Worm (Caenorhabditis elegans) whole organism, L4 larva: ENCODE results near the gene tag-151.
A peak's percentile ranks its signal among the peaks of the same experiment; 100 is the strongest.

ENCODE experiments used
- D1046.2 ChIP-seq: fragments of 200-800 bp; sonication (Bioruptor generic); IDR thresholded peaks from 2 replicates; pipeline ENCODE4 v1.3.6; 2022; ENCODE audit warnings: missing genetic modification characterization, missing compliant biosample characterization
- F44E2.7 ChIP-seq: fragments of 200-800 bp; sonication (Bioruptor generic); IDR thresholded peaks from 2 replicates; pipeline ENCODE4 v2.1.2; 2022; ENCODE audit warnings: missing genetic modification characterization, missing compliant biosample characterization
- F49E8.2 ChIP-seq: sonication (generic microtip); optimal IDR thresholded peaks from 2 replicates; lab custom pipeline; 2016; ENCODE audit warnings: missing compliant biosample characterization, mild to moderate bottlenecking, missing genetic modification characterization, borderline replicate concordance
- Y48G9A.11 ChIP-seq: fragments of 200-800 bp; sonication (Bioruptor generic); IDR thresholded peaks from 2 replicates; pipeline ENCODE4 v1.3.6; 2022; ENCODE audit warnings: missing genetic modification reagents, missing genetic modification characterization, missing compliant biosample characterization
- Y5F2A.4 ChIP-seq: fragments of 200-800 bp; sonication (Bioruptor generic); optimal IDR thresholded peaks from 2 replicates; lab custom pipeline; 2018; ENCODE audit warnings: mild to moderate bottlenecking, missing genetic modification characterization, missing compliant biosample characterization
- Y75B8A.6 ChIP-seq: fragments of 200-800 bp; sonication (Bioruptor generic); IDR thresholded peaks from 2 replicates; pipeline ENCODE4 v1.3.6; 2022; ENCODE audit warnings: missing genetic modification reagents, missing genetic modification characterization, missing compliant biosample characterization
- ZK546.5 ChIP-seq, 2 experiments: sonication (generic microtip); optimal IDR thresholded peaks; 2 replicates each; lab custom pipeline; 2017; ENCODE audit warnings: missing biosample characterization in 2 of 2, missing genetic modification characterization in 2 of 2
- aly-2 ChIP-seq: sonication (generic microtip); optimal IDR thresholded peaks from 2 replicates; lab custom pipeline; 2018; ENCODE audit warnings: missing biosample characterization, missing genetic modification characterization
- ama-1 ChIP-seq: fragments of 150-350 bp; optimal IDR thresholded peaks from 2 replicates; lab custom pipeline; 2014; ENCODE audit warnings: inconsistent platforms, mixed read lengths
- attf-4 ChIP-seq: sonication (generic microtip); optimal IDR thresholded peaks from 3 replicates; lab custom pipeline; 2017; ENCODE audit warnings: missing biosample characterization, missing genetic modification characterization
- ceh-28 ChIP-seq: fragments of 150-350 bp; optimal IDR thresholded peaks from 2 replicates; lab custom pipeline; 2014; ENCODE audit warnings: missing biosample characterization, missing genetic modification reagents, missing genetic modification characterization
- ceh-62 ChIP-seq: sonication (generic microtip); optimal IDR thresholded peaks from 2 replicates; lab custom pipeline; 2017; ENCODE audit warnings: missing biosample characterization, missing genetic modification characterization
- daf-16 ChIP-seq, 3 experiments: sonication (generic microtip); optimal IDR thresholded peaks; 2 replicates each; lab custom pipeline; 2016 to 2017; ENCODE audit warnings: missing genetic modification characterization in 3 of 3, missing genetic modification reagents in 3 of 3, mild to moderate bottlenecking in 2 of 3, missing compliant biosample characterization in 2 of 3, missing biosample characterization in 1 of 3, moderate library complexity in 1 of 3
- daf-8 ChIP-seq: fragments of 200-800 bp; sonication (Bioruptor generic); IDR thresholded peaks from 2 replicates; pipeline ENCODE4 v1.3.6; 2022; ENCODE audit warnings: missing genetic modification characterization, missing compliant biosample characterization
- dmd-9 ChIP-seq: fragments of 200-800 bp; sonication (Bioruptor generic); IDR thresholded peaks from 2 replicates; pipeline ENCODE4 v1.3.6; 2022; ENCODE audit warnings: missing genetic modification reagents, missing genetic modification characterization, missing compliant biosample characterization
- egl-43 ChIP-seq: fragments of 200-800 bp; sonication (Bioruptor generic); IDR thresholded peaks from 2 replicates; pipeline ENCODE4 v1.3.6; 2022; ENCODE audit warnings: missing genetic modification reagents, missing genetic modification characterization, missing compliant biosample characterization
- fkh-10 ChIP-seq: fragments of 150-350 bp; optimal IDR thresholded peaks from 2 replicates; lab custom pipeline; 2014; ENCODE audit warnings: missing biosample characterization, missing genetic modification reagents, missing genetic modification characterization
- hif-1 ChIP-seq, 2 experiments: sonication (generic microtip); optimal IDR thresholded peaks; 2 replicates each; lab custom pipeline; 2016 to 2017; ENCODE audit warnings: missing compliant biosample characterization in 2 of 2, missing genetic modification characterization in 2 of 2, missing genetic modification reagents in 2 of 2, missing genotype in 2 of 2, mild to moderate bottlenecking in 1 of 2
- jun-1 ChIP-seq: fragments of 150-350 bp; optimal IDR thresholded peaks from 2 replicates; lab custom pipeline; 2014; ENCODE audit warnings: missing biosample characterization, missing genetic modification reagents, missing genetic modification characterization
- lim-7 ChIP-seq: fragments of 200-800 bp; sonication (Bioruptor generic); IDR thresholded peaks from 2 replicates; pipeline ENCODE4 v1.3.6; 2022; ENCODE audit warnings: missing genetic modification characterization, missing compliant biosample characterization
- lin-1 ChIP-seq: fragments of 200-800 bp; sonication (Bioruptor generic); IDR thresholded peaks from 2 replicates; pipeline ENCODE4 v1.3.6; 2022; ENCODE audit warnings: missing genetic modification reagents, missing genetic modification characterization, missing compliant biosample characterization
- lin-15B ChIP-seq: fragments of 150-350 bp; sonication (generic microtip); optimal IDR thresholded peaks from 3 replicates; lab custom pipeline; 2014; ENCODE audit warnings: missing biosample characterization, missing genetic modification characterization
- lin-38 ChIP-seq: fragments of 200-800 bp; sonication (Bioruptor generic); IDR thresholded peaks from 2 replicates; pipeline ENCODE4 v1.3.6; 2022; ENCODE audit warnings: missing genetic modification reagents, missing genetic modification characterization, missing compliant biosample characterization
- lir-3 ChIP-seq: sonication (generic microtip); optimal IDR thresholded peaks from 2 replicates; lab custom pipeline; 2016; ENCODE audit warnings: mild to moderate bottlenecking, missing genetic modification characterization, missing compliant biosample characterization
- madf-5 ChIP-seq, 2 experiments: fragments of 200-800 bp; sonication (Bioruptor generic); IDR thresholded peaks; 2 replicates each; pipeline ENCODE4 v1.3.6; 2022; ENCODE audit warnings: missing compliant biosample characterization in 2 of 2, missing genetic modification characterization in 2 of 2
- madf-9 ChIP-seq: fragments of 200-800 bp; sonication (Bioruptor generic); conservative IDR thresholded peaks from 2 replicates; pipeline ENCODE4 v1.3.6; 2022; ENCODE audit warnings: missing genetic modification reagents, missing genetic modification characterization, missing compliant biosample characterization
- mdl-1 ChIP-seq, 2 experiments: fragments of 150-350 bp in 1 of 2; sonication (generic microtip) in 1 of 2; optimal IDR thresholded peaks; 2 replicates each; lab custom pipeline; 2014 to 2017; ENCODE audit warnings: missing biosample characterization in 2 of 2, missing genetic modification characterization in 2 of 2
- mep-1 ChIP-seq: fragments of 150-350 bp; sonication (generic microtip); optimal IDR thresholded peaks from 3 replicates; lab custom pipeline; 2014; ENCODE audit warnings: missing biosample characterization, missing genetic modification characterization
- mxl-2 ChIP-seq: fragments of 200-800 bp; sonication (Bioruptor generic); conservative IDR thresholded peaks from 2 replicates; pipeline ENCODE4 v1.3.6; 2022; ENCODE audit warnings: missing genetic modification reagents, missing genetic modification characterization, missing compliant biosample characterization
- mxl-3 ChIP-seq: fragments of 200-800 bp; sonication (Bioruptor generic); optimal IDR thresholded peaks from 2 replicates; lab custom pipeline; 2018; ENCODE audit warnings: mild to moderate bottlenecking, missing genetic modification characterization, missing compliant biosample characterization
- nhr-10 ChIP-seq: fragments of 150-350 bp; optimal IDR thresholded peaks from 2 replicates; lab custom pipeline; 2014; ENCODE audit warnings: missing biosample characterization, missing genetic modification characterization
- nhr-237 ChIP-seq: sonication (generic microtip); optimal IDR thresholded peaks from 2 replicates; lab custom pipeline; 2017; ENCODE audit warnings: missing biosample characterization, missing genetic modification characterization
- nhr-42 ChIP-seq: fragments of 200-800 bp; sonication (Bioruptor generic); IDR thresholded peaks from 2 replicates; pipeline ENCODE4 v1.3.6; 2022; ENCODE audit warnings: missing genetic modification characterization, missing compliant biosample characterization
- nhr-48 ChIP-seq: sonication (generic microtip); optimal IDR thresholded peaks from 2 replicates; lab custom pipeline; 2016; ENCODE audit warnings: mild to moderate bottlenecking, missing genetic modification characterization, missing compliant biosample characterization
- nhr-6 ChIP-seq: fragments of 150-350 bp; optimal IDR thresholded peaks from 2 replicates; lab custom pipeline; 2014; ENCODE audit warnings: missing biosample characterization, missing genetic modification characterization
- pqm-1 ChIP-seq: sonication (generic microtip); optimal IDR thresholded peaks from 2 replicates; lab custom pipeline; 2017; ENCODE audit warnings: missing biosample characterization, missing genetic modification characterization
- rbr-2 ChIP-seq: sonication (generic microtip); optimal IDR thresholded peaks from 2 replicates; lab custom pipeline; 2016; ENCODE audit warnings: missing genotype, missing genetic modification characterization, missing compliant biosample characterization
- saeg-2 ChIP-seq: fragments of 200-800 bp; sonication (Bioruptor generic); IDR thresholded peaks from 2 replicates; pipeline ENCODE4 v1.3.6; 2022; ENCODE audit warnings: missing genetic modification reagents, missing genetic modification characterization, missing compliant biosample characterization
- spr-1 ChIP-seq: sonication (generic microtip); optimal IDR thresholded peaks from 2 replicates; lab custom pipeline; 2016; ENCODE audit warnings: mild to moderate bottlenecking, missing genetic modification characterization, missing compliant biosample characterization
- tag-97 ChIP-seq: fragments of 200-800 bp; sonication (Bioruptor generic); IDR thresholded peaks from 2 replicates; pipeline ENCODE4 v1.3.6; 2022; ENCODE audit warnings: missing genetic modification characterization, missing compliant biosample characterization
- unc-130 ChIP-seq: sonication (generic microtip); optimal IDR thresholded peaks from 2 replicates; lab custom pipeline; 2016; ENCODE audit warnings: missing genetic modification reagents, missing genetic modification characterization, missing compliant biosample characterization
- zfp-2 ChIP-seq: sonication (generic microtip); optimal IDR thresholded peaks from 2 replicates; lab custom pipeline; 2016; ENCODE audit warnings: mild to moderate bottlenecking, missing genetic modification characterization, missing compliant biosample characterization
- zip-2 ChIP-seq: fragments of 150-350 bp; optimal IDR thresholded peaks from 2 replicates; lab custom pipeline; 2014; ENCODE audit warnings: missing biosample characterization, missing genetic modification characterization
- ztf-11 ChIP-seq: fragments of 150-350 bp; optimal IDR thresholded peaks from 2 replicates; lab custom pipeline; 2014; ENCODE audit warnings: missing biosample characterization, missing genetic modification characterization
- ztf-7 ChIP-seq: fragments of 150-350 bp; optimal IDR thresholded peaks from 2 replicates; lab custom pipeline; 2014; ENCODE audit warnings: missing biosample characterization, missing genetic modification characterization

Gene tag-151

DNA sequence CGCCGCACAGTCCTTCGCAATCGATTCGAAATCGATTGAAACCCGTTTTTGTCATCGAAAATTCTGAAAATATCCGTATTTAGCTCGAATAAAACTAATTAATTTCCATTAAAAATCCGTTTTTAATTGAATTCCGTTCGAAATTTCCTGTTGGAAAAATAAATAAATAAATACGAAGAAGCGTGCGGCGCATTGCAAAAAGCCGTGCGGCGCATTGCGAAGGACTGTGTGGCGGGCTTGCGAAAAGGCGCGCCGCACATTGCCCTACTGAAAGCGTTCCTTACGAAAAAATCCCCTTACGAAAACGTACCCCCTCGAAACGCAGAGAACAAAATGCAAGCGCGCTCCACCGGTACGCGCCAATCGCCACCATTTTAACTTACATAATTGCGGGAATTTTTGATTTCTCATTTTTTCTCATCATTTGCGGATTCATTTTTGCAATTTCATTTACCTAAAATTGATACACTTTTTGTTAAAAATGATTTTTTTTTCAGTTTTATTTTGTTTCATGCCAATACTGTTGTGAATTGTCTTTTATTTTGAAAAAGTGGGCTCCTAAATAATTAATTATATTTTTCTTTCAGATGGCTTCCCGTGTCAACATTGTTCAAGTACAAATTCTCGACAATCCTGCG is 8.5 kb upstream of the tag-151 start, which contains the start of gene unc-85 (continued):
- peak; percentile 88 for TF ChIP-seq nhr-42 (GFP tag; lab: Robert Waterston, UW)
- TF ChIP-seq lim-7, result peak; percentile 62; the same call in 1 of the 2 replicates
- TF ChIP-seq madf-9 (GFP tag; lab: Robert Waterston, UW), result peak; percentile 79
- TF ChIP-seq mxl-2 (GFP tag; lab: Robert Waterston, UW), result peak; percentile 83
- TF ChIP-seq dmd-9 (GFP tag; lab: Robert Waterston, UW), result peak; percentile 78
- peak; percentile 92 for TF ChIP-seq Y48G9A.11 (GFP tag; lab: Robert Waterston, UW)
- TF ChIP-seq egl-43 (GFP tag; lab: Robert Waterston, UW), result peak; percentile 82
- peak; percentile 78 for TF ChIP-seq rbr-2 (tag; lab: Kevin White, UChicago)

DNA sequence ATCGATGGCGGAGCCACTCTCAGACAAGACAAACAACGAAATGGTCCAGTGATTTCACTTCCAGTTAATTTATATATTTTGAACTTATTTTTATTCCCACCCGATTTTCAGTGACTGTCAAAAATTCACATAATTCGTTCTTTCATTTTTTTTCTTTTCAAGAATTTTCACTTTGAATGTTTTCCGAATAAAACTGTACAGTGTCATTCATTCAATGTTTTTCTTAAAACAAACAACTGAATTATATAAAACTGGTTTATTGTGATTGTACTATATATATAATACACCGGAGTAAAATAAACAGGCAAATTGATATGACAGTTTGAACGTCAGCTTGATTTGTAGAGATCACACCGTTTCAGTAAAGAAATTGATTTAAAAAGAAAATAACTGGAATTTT is 7.1 kb upstream of the tag-151 start:
- TF ChIP-seq mxl-2 (GFP tag; lab: Robert Waterston, UW) (no peak), mep-1 (peak; percentile 7), lir-3 (tag; lab: Kevin White, UChicago) (no peak), zfp-2 (tag; lab: Kevin White, UChicago) (no peak), attf-4 (tag; lab: Kevin White, UChicago) (no peak), Y75B8A.6 (GFP tag; lab: Robert Waterston, UW) (no peak), F49E8.2 (tag; lab: Kevin White, UChicago) (peak; percentile 9), lin-38 (peak; percentile 61), aly-2 (tag; lab: Kevin White, UChicago) (no peak), ama-1 (lab: Kevin White, UChicago) (no peak), zip-2 (tag; lab: Kevin White, UChicago) (no peak), nhr-10 (tag; lab: Kevin White, UChicago) (no peak), Y48G9A.11 (GFP tag; lab: Robert Waterston, UW) (no peak), F44E2.7 (GFP tag; lab: Robert Waterston, UW) (no peak), ZK546.5 (tag; optimal IDR thresholded peaks at IDR 0.05; lab: Kevin White, UChicago) (no peak), unc-130 (GFP tag; lab: Kevin White, UChicago) (peak; percentile 7)
- TF ChIP-seq, all 104 proteins: peak for 4

- TF ChIP-seq daf-16 (GFP tag; optimal IDR thresholded peaks at IDR 0.05; lab: Kevin White, UChicago) (no peak), daf-16 (tag; optimal IDR thresholded peaks at IDR 0.05; lab: Kevin White, UChicago) (peak; percentile 21), nhr-48 (tag; lab: Kevin White, UChicago) (no peak), pqm-1 (tag; lab: Kevin White, UChicago) (peak; percentile 51), lin-1 (GFP tag; lab: Robert Waterston, UW) (no peak), nhr-6 (tag; lab: Kevin White, UChicago) (peak; percentile 67), mdl-1 (tag; optimal IDR thresholded peaks at IDR 0.05; lab: Kevin White, UChicago) (peak in 1 of 2 experiments; percentile 24), mxl-2 (GFP tag; lab: Robert Waterston, UW) (no peak), spr-1 (no peak), ztf-11 (no peak), Y5F2A.4 (GFP tag; lab: Kevin White, UChicago) (no peak), fkh-10 (GFP tag; lab: Kevin White, UChicago) (peak; percentile 5), lin-15B (no peak), lim-7 (no peak), jun-1 (tag; lab: Kevin White, UChicago) (no peak), unc-130 (GFP tag; lab: Kevin White, UChicago) (peak; percentile 11), ceh-62 (no peak), lin-38 (peak; percentile 75), rbr-2 (tag; lab: Kevin White, UChicago) (peak; percentile 0), nhr-237 (tag; lab: Kevin White, UChicago) (no peak), ztf-7 (no peak), D1046.2 (GFP tag; lab: Robert Waterston, UW) (no peak), Y48G9A.11 (GFP tag; lab: Robert Waterston, UW) (peak; percentile 18; the same call in 1 of the 2 replicates), attf-4 (tag; lab: Kevin White, UChicago) (no peak), saeg-2 (no peak), tag-97 (GFP tag; lab: Robert Waterston, UW) (no peak), hif-1 (tag; optimal IDR thresholded peaks at IDR 0.05; lab: Kevin White, UChicago) (peak in 1 of 2 experiments; percentile 11), ceh-28 (tag; lab: Kevin White, UChicago) (no peak), zip-2 (tag; lab: Kevin White, UChicago) (no peak), madf-9 (GFP tag; lab: Robert Waterston, UW) (no peak), madf-5 (GFP tag; IDR thresholded peaks at IDR 0.05; lab: Robert Waterston, UW) (no peak), daf-8 (GFP tag; lab: Robert Waterston, UW) (no peak), mxl-3 (GFP tag; lab: Kevin White, UChicago) (peak; percentile 36)
Measured at ce11 chrII:4706359-4706871, 3.7 kb upstream of the tag-151 start, which contains the start of the genes F10G7.9 and tsn-1. TSS of gene F10G7.9 (minus strand) at chrII:4706485. TSS of gene tsn-1 (plus strand) at chrII:4706821.
